Fruit fly (Drosophila melanogaster): Measurements from ENCODE around the gene dlt.

The dlt gene

dm6 chr3L:1794943-1795696 is at the start of gene dlt, which contains the start of the genes alpha-Spec and Cdc37:
Gene dlt (minus strand): TSS chr3L:1795328.
Gene alpha-Spec (minus strand): TSS chr3L:1795328.
Gene Cdc37 (plus strand): TSS chr3L:1795392.
- TF ChIP-seq usp (GFP tag; optimal IDR thresholded peaks at IDR 0.05) (no peak), psq (optimal IDR thresholded peaks at IDR 0.05) (no peak), CG8478 (optimal IDR thresholded peaks at IDR 0.05) (no peak), Dll (optimal IDR thresholded peaks at IDR 0.05) (no peak), EcR (GFP tag; optimal IDR thresholded peaks at IDR 0.05) (no peak), pan (optimal IDR thresholded peaks at IDR 0.05) (no peak)

- TF ChIP-seq CG8478 (optimal IDR thresholded peaks at IDR 0.05) (no peak), EcR (GFP tag; optimal IDR thresholded peaks at IDR 0.05) (no peak), usp (GFP tag; optimal IDR thresholded peaks at IDR 0.05) (no peak), pan (optimal IDR thresholded peaks at IDR 0.05) (no peak), Dll (optimal IDR thresholded peaks at IDR 0.05) (no peak), psq (optimal IDR thresholded peaks at IDR 0.05) (no peak)
Measured at dm6 chr3L:1844600-1844999, 49.5 kb upstream of the dlt start.

dm6 chr3L:1841984-1842383 is 46.9 kb upstream of the dlt start, which contains the start of gene Cpr62Bc:
Gene Cpr62Bc (minus strand): TSS chr3L:1842084.
- TF ChIP-seq Dll (optimal IDR thresholded peaks at IDR 0.05), result no peak
- TF ChIP-seq psq (optimal IDR thresholded peaks at IDR 0.05), result no peak
- no peak for TF ChIP-seq pan (optimal IDR thresholded peaks at IDR 0.05)
- TF ChIP-seq usp (GFP tag; optimal IDR thresholded peaks at IDR 0.05), result no peak
- TF ChIP-seq CG8478 (optimal IDR thresholded peaks at IDR 0.05), result no peak
- TF ChIP-seq EcR (GFP tag; optimal IDR thresholded peaks at IDR 0.05), result no peak

dm6 chr3L:1835064-1835463 is 39.9 kb upstream of the dlt start, which contains the start of gene Cpr62Bb:
Gene Cpr62Bb (minus strand): TSS chr3L:1835164.
- TF ChIP-seq EcR (GFP tag; optimal IDR thresholded peaks at IDR 0.05), result no peak
- no peak for TF ChIP-seq CG8478 (optimal IDR thresholded peaks at IDR 0.05)
- TF ChIP-seq pan (optimal IDR thresholded peaks at IDR 0.05), result no peak
- no peak for TF ChIP-seq psq (optimal IDR thresholded peaks at IDR 0.05)
- no peak for TF ChIP-seq usp (GFP tag; optimal IDR thresholded peaks at IDR 0.05)
- no peak for TF ChIP-seq Dll (optimal IDR thresholded peaks at IDR 0.05)

dm6 chr3L:1831753-1832268 is 36.7 kb upstream of the dlt start, which contains the start of gene Cpr62Ba:
Gene Cpr62Ba (minus strand): TSS chr3L:1831783.
- TF ChIP-seq EcR (GFP tag; optimal IDR thresholded peaks at IDR 0.05) (peak in 1 of 2 experiments; percentile 33), CG8478 (optimal IDR thresholded peaks at IDR 0.05) (no peak)

dm6 chr3L:1829539-1829938 is 34.4 kb upstream of the dlt start:
- TF ChIP-seq psq (optimal IDR thresholded peaks at IDR 0.05) (no peak), pan (optimal IDR thresholded peaks at IDR 0.05) (peak; percentile 65)

dm6 chr3L:1827809-1828371 is 32.8 kb upstream of the dlt start:
- no peak for TF ChIP-seq psq (optimal IDR thresholded peaks at IDR 0.05)
- TF ChIP-seq CG8478 (optimal IDR thresholded peaks at IDR 0.05), result no peak
- TF ChIP-seq pan (optimal IDR thresholded peaks at IDR 0.05), result no peak
- TF ChIP-seq EcR (GFP tag; optimal IDR thresholded peaks at IDR 0.05), result no peak
- TF ChIP-seq Dll (optimal IDR thresholded peaks at IDR 0.05), result no peak
- no peak for TF ChIP-seq usp (GFP tag; optimal IDR thresholded peaks at IDR 0.05)

- TF ChIP-seq EcR (GFP tag; optimal IDR thresholded peaks at IDR 0.05), result no peak
- TF ChIP-seq psq (optimal IDR thresholded peaks at IDR 0.05), result no peak
- TF ChIP-seq CG8478 (optimal IDR thresholded peaks at IDR 0.05), result no peak
- TF ChIP-seq pan (optimal IDR thresholded peaks at IDR 0.05), result no peak
- TF ChIP-seq usp (GFP tag; optimal IDR thresholded peaks at IDR 0.05), result no peak
- no peak for TF ChIP-seq Dll (optimal IDR thresholded peaks at IDR 0.05)
Measured at dm6 chr3L:1822365-1822764, 27.2 kb upstream of the dlt start.

dm6 chr3L:1821140-1821539 is 26.0 kb upstream of the dlt start:
- TF ChIP-seq usp (GFP tag; optimal IDR thresholded peaks at IDR 0.05) (no peak), psq (optimal IDR thresholded peaks at IDR 0.05) (no peak), EcR (GFP tag; optimal IDR thresholded peaks at IDR 0.05) (no peak), pan (optimal IDR thresholded peaks at IDR 0.05) (no peak), CG8478 (optimal IDR thresholded peaks at IDR 0.05) (no peak)

- no peak for TF ChIP-seq CG8478 (optimal IDR thresholded peaks at IDR 0.05)
- no peak for TF ChIP-seq pan (optimal IDR thresholded peaks at IDR 0.05)
- TF ChIP-seq psq (optimal IDR thresholded peaks at IDR 0.05), result no peak
- TF ChIP-seq usp (GFP tag; optimal IDR thresholded peaks at IDR 0.05), result no peak
- TF ChIP-seq Dll (optimal IDR thresholded peaks at IDR 0.05), result no peak
- TF ChIP-seq EcR (GFP tag; optimal IDR thresholded peaks at IDR 0.05), result no peak
Measured at dm6 chr3L:1818834-1819233, 23.7 kb upstream of the dlt start.

- TF ChIP-seq pan (optimal IDR thresholded peaks at IDR 0.05) (no peak), psq (optimal IDR thresholded peaks at IDR 0.05) (no peak)
Measured at dm6 chr3L:1817405-1817804, 22.3 kb upstream of the dlt start.

- no peak for TF ChIP-seq psq (optimal IDR thresholded peaks at IDR 0.05)
- no peak for TF ChIP-seq EcR (GFP tag; optimal IDR thresholded peaks at IDR 0.05)
- no peak for TF ChIP-seq usp (GFP tag; optimal IDR thresholded peaks at IDR 0.05)
- TF ChIP-seq pan (optimal IDR thresholded peaks at IDR 0.05), result no peak
- no peak for TF ChIP-seq Dll (optimal IDR thresholded peaks at IDR 0.05)
- TF ChIP-seq CG8478 (optimal IDR thresholded peaks at IDR 0.05), result no peak
Measured at dm6 chr3L:1816614-1817013, 21.5 kb upstream of the dlt start.
